Fruit fly (Drosophila melanogaster): ENCODE measurements around the gene smog.

- TF ChIP-seq vri (GFP tag; optimal IDR thresholded peaks at IDR 0.05) (no peak), CG10669 (GFP tag; optimal IDR thresholded peaks at IDR 0.05) (no peak), cyc (GFP tag; optimal IDR thresholded peaks at IDR 0.05) (peak; percentile 37), salr (GFP tag; optimal IDR thresholded peaks at IDR 0.05) (no peak), CG34406 (GFP tag; optimal IDR thresholded peaks at IDR 0.05) (no peak), CG15336 (GFP tag; IDR thresholded peaks at IDR 0.05) (no peak), CG6792 (GFP tag; optimal IDR thresholded peaks at IDR 0.05) (no peak)
Observed at dm6 chr2L:4847191-4847853, 5.3 kb upstream of the smog start, which contains the start of the genes mxt and CG11927.

Measured in whole organism, prepupa.